Worm (Caenorhabditis elegans) whole organism, early embryonic: ENCODE measurements around the gene F19B10.1.

ENCODE experiments used
- B0310.2 ChIP-seq: sonication (generic microtip); optimal IDR thresholded peaks from 2 replicates; lab custom pipeline; 2016; ENCODE audit warnings: mild to moderate bottlenecking, missing genetic modification characterization, missing compliant biosample characterization
- aly-1 ChIP-seq: sonication (generic microtip); optimal IDR thresholded peaks from 2 replicates; lab custom pipeline; 2016; ENCODE audit warnings: missing genetic modification characterization, missing compliant biosample characterization
- ama-1 ChIP-seq: fragments of 150-350 bp; optimal IDR thresholded peaks from 2 replicates; lab custom pipeline; 2014
- ets-7 ChIP-seq: sonication (generic microtip); optimal IDR thresholded peaks from 2 replicates; lab custom pipeline; 2016; ENCODE audit warnings: missing genotype, missing genetic modification characterization, missing compliant biosample characterization
- flt-1 ChIP-seq: fragments of 200-800 bp; sonication (Bioruptor generic); IDR thresholded peaks from 2 replicates; pipeline ENCODE4 v1.3.6; 2022; ENCODE audit warnings: missing genetic modification characterization, missing compliant biosample characterization
- hmbx-1 ChIP-seq: sonication (generic microtip); optimal IDR thresholded peaks from 2 replicates; lab custom pipeline; 2016; ENCODE audit warnings: mild to moderate bottlenecking, missing genetic modification characterization, missing compliant biosample characterization
- hmg-4 ChIP-seq: fragments of 200-800 bp; sonication (Bioruptor generic); optimal IDR thresholded peaks from 2 replicates; lab custom pipeline; 2018; ENCODE audit warnings: mild to moderate bottlenecking, missing genetic modification characterization, missing compliant biosample characterization
- pes-1 ChIP-seq: fragments of 200-800 bp; sonication (Bioruptor generic); IDR thresholded peaks from 2 replicates; pipeline ENCODE4 v1.3.6; 2022; ENCODE audit warnings: missing genetic modification reagents, missing genetic modification characterization, missing compliant biosample characterization
- sea-1 ChIP-seq: fragments of 200-800 bp; sonication (Bioruptor generic); conservative IDR thresholded peaks from 2 replicates; pipeline ENCODE4 v1.3.6; 2022; ENCODE audit warnings: missing genetic modification characterization, missing compliant biosample characterization
- tbx-11 ChIP-seq: fragments of 200-800 bp; sonication (Bioruptor generic); IDR thresholded peaks from 2 replicates; pipeline ENCODE4 v1.3.6; 2022; ENCODE audit warnings: missing genetic modification characterization, missing compliant biosample characterization
- tbx-37 ChIP-seq: fragments of 200-800 bp; sonication (Bioruptor generic); conservative IDR thresholded peaks from 2 replicates; pipeline ENCODE4 v1.3.6; 2022; ENCODE audit warnings: missing genetic modification reagents, missing genetic modification characterization, missing compliant biosample characterization
- tra-4 ChIP-seq: sonication (generic microtip); optimal IDR thresholded peaks from 2 replicates; lab custom pipeline; 2017; ENCODE audit warnings: missing genetic modification characterization, missing compliant biosample characterization

ce11 chrII:3681365-3682083, 1.5 kb upstream of the F19B10.1 start, which contains the start of gene F19B10.10:
- TF ChIP-seq sea-1 (GFP tag; lab: Robert Waterston, UW), result no peak
- TF ChIP-seq hmg-4, result no peak
- no peak for TF ChIP-seq ets-7
- TF ChIP-seq ama-1 (lab: Kevin White, UChicago), result no peak
- no peak for TF ChIP-seq tra-4 (tag; lab: Kevin White, UChicago)
- no peak for TF ChIP-seq flt-1 (GFP tag; lab: Robert Waterston, UW)
- no peak for TF ChIP-seq tbx-37
- TF ChIP-seq pes-1 (GFP tag; lab: Robert Waterston, UW), result no peak
- TF ChIP-seq B0310.2 (tag; lab: Kevin White, UChicago), result no peak
- no peak for TF ChIP-seq tbx-11 (GFP tag; lab: Robert Waterston, UW)
- TF ChIP-seq hmbx-1, result no peak
- TF ChIP-seq aly-1 (tag; lab: Kevin White, UChicago), result no peak
